Fruit fly (Drosophila melanogaster) whole organism, embryonic: ENCODE results near the gene CG33235.
A peak's percentile ranks its signal among the peaks of the same experiment; 100 is the strongest.

Source experiments
- Awh ChIP-seq: fragments of 200-800 bp; sonication (Bioruptor generic); IDR thresholded peaks from 2 replicates; pipeline ENCODE4, ENCODE4 v1.3.6; 2022; ENCODE audit warnings: missing biosample characterization, missing genetic modification characterization
- Bgb ChIP-seq: fragments of 200-800 bp; sonication (Bioruptor generic); IDR thresholded peaks from 2 replicates; pipeline ENCODE4 v1.3.6; 2022; ENCODE audit warnings: missing biosample characterization, missing genetic modification characterization; ENCODE audit not compliant: partially characterized antibody
- BtbVII ChIP-seq: fragments of 200-800 bp; sonication (Bioruptor generic); optimal IDR thresholded peaks from 3 replicates; lab custom pipeline; 2017; ENCODE audit warnings: missing biosample characterization, mild to moderate bottlenecking, missing genetic modification characterization
- CG10321 ChIP-seq: fragments of 200-800 bp; sonication (Bioruptor generic); IDR thresholded peaks from 2 replicates; pipeline ENCODE4 v1.3.6; 2022; ENCODE audit warnings: missing biosample characterization, missing genetic modification characterization
- CG12219 ChIP-seq: fragments of 200-800 bp; sonication (Bioruptor generic); optimal IDR thresholded peaks from 3 replicates; lab custom pipeline; 2018; ENCODE audit warnings: missing biosample characterization, mild to moderate bottlenecking, missing genetic modification characterization
- CG12236 ChIP-seq: fragments of 200-800 bp; sonication (Bioruptor generic); optimal IDR thresholded peaks from 2 replicates; lab custom pipeline; 2016; ENCODE audit warnings: missing biosample characterization, missing genetic modification characterization
- CG14014 ChIP-seq: fragments of 200-800 bp; sonication (Bioruptor generic); IDR thresholded peaks from 2 replicates; pipeline ENCODE4 v1.3.6; 2022; ENCODE audit warnings: missing biosample characterization, missing genetic modification characterization
- CG14441 ChIP-seq: fragments of 200-800 bp; sonication (Bioruptor generic); IDR thresholded peaks from 2 replicates; pipeline ENCODE4 v1.3.6; 2022; ENCODE audit warnings: missing biosample characterization, missing genetic modification characterization
- CG14965 ChIP-seq: fragments of 200-800 bp; sonication (Bioruptor generic); optimal IDR thresholded peaks from 2 replicates; lab custom pipeline; 2016; ENCODE audit warnings: missing biosample characterization, missing genetic modification characterization, borderline replicate concordance
- CG15696 ChIP-seq: fragments of 200-800 bp; sonication (Bioruptor generic); optimal IDR thresholded peaks from 2 replicates; lab custom pipeline; 2019; ENCODE audit warnings: missing biosample characterization, mild to moderate bottlenecking, missing genetic modification characterization, moderate library complexity
- CG16813 ChIP-seq: fragments of 200-800 bp; sonication (Bioruptor generic); IDR thresholded peaks from 3 replicates; pipeline ENCODE4 v1.3.6; 2022; ENCODE audit warnings: missing biosample characterization, missing genetic modification characterization; ENCODE audit not compliant: partially characterized antibody
- CG18764 ChIP-seq: fragments of 200-800 bp; sonication (Bioruptor generic); optimal IDR thresholded peaks from 3 replicates; lab custom pipeline; 2016; ENCODE audit warnings: missing biosample characterization, missing genetic modification characterization
- CG2712 ChIP-seq: fragments of 200-800 bp; optimal IDR thresholded peaks from 3 replicates; lab custom pipeline; 2019; ENCODE audit warnings: missing biosample characterization, mild to moderate bottlenecking, missing genetic modification characterization, moderate library complexity
- CG2875 ChIP-seq: fragments of 200-800 bp; sonication (Bioruptor generic); optimal IDR thresholded peaks from 2 replicates; lab custom pipeline; 2017; ENCODE audit warnings: missing biosample characterization, mild to moderate bottlenecking, missing genetic modification characterization, missing genetic modification reagents
- CG32767 ChIP-seq: fragments of 200-800 bp; sonication (Bioruptor generic); IDR thresholded peaks from 2 replicates; pipeline ENCODE4 v1.3.6; 2022; ENCODE audit warnings: missing biosample characterization, missing genetic modification characterization
- CG4854 ChIP-seq: fragments of 200-800 bp; sonication (Bioruptor generic); optimal IDR thresholded peaks from 2 replicates; lab custom pipeline; 2016; ENCODE audit warnings: missing biosample characterization, missing genetic modification characterization, inconsistent platforms
- CG5180 ChIP-seq: fragments of 200-800 bp; sonication (Bioruptor generic); optimal IDR thresholded peaks from 3 replicates; lab custom pipeline; 2017; ENCODE audit warnings: missing biosample characterization, missing genetic modification characterization, mild to moderate bottlenecking, moderate library complexity, missing genetic modification reagents
- CG7357 ChIP-seq: fragments of 200-800 bp; sonication (Bioruptor generic); IDR thresholded peaks from 3 replicates; pipeline ENCODE4 v1.3.6; 2022; ENCODE audit warnings: missing biosample characterization, missing genetic modification characterization
- CG8290 ChIP-seq, 3 experiments: fragments of 200-800 bp; sonication (Bioruptor generic); optimal IDR thresholded peaks; 2 replicates each; lab custom pipeline; 2016 to 2019; ENCODE audit warnings: missing biosample characterization in 3 of 3, missing genetic modification characterization in 3 of 3, mild to moderate bottlenecking in 2 of 3, moderate library complexity in 1 of 3
- CG9797 ChIP-seq: fragments of 200-800 bp; sonication (Bioruptor generic); optimal IDR thresholded peaks from 3 replicates; lab custom pipeline; 2018; ENCODE audit warnings: missing biosample characterization, mild to moderate bottlenecking, missing genetic modification characterization
- Dbx ChIP-seq: fragments of 200-800 bp; sonication (Bioruptor generic); IDR thresholded peaks from 3 replicates; pipeline ENCODE4 v1.3.6; 2022; ENCODE audit warnings: missing biosample characterization, missing genetic modification characterization
- Drgx ChIP-seq: fragments of 200-800 bp; sonication (Bioruptor generic); IDR thresholded peaks from 2 replicates; pipeline ENCODE4 v1.3.6; 2022; ENCODE audit warnings: missing biosample characterization, missing genetic modification characterization
- HHEX ChIP-seq: fragments of 200-800 bp; sonication (Bioruptor generic); optimal IDR thresholded peaks from 3 replicates; lab custom pipeline; 2017; ENCODE audit warnings: missing biosample characterization, mild to moderate bottlenecking, missing genetic modification characterization, missing genetic modification reagents
- Hmr ChIP-seq: fragments of 200-800 bp; sonication (Bioruptor generic); optimal IDR thresholded peaks from 3 replicates; lab custom pipeline; 2017; ENCODE audit warnings: mild to moderate bottlenecking, missing biosample characterization, missing genetic modification reagents, missing genetic modification characterization
- Opbp ChIP-seq: fragments of 200-800 bp; sonication (Bioruptor generic); IDR thresholded peaks from 3 replicates; pipeline ENCODE4 v1.3.6; 2022; ENCODE audit warnings: missing biosample characterization, missing genetic modification characterization; ENCODE audit not compliant: partially characterized antibody
- Pdp1 ChIP-seq, 2 experiments: fragments of 200-800 bp; sonication (Bioruptor generic); optimal IDR thresholded peaks; 3 replicates each; lab custom pipeline; 2016; ENCODE audit warnings: missing biosample characterization in 2 of 2, missing genetic modification characterization in 2 of 2, mild to moderate bottlenecking in 1 of 2, moderate library complexity in 1 of 2
- Sox100B ChIP-seq: fragments of 200-800 bp; sonication (Bioruptor generic); optimal IDR thresholded peaks from 3 replicates; lab custom pipeline; 2018; ENCODE audit warnings: missing biosample characterization, mild to moderate bottlenecking, missing genetic modification characterization
- ac ChIP-seq: fragments of 200-800 bp; sonication (Bioruptor generic); optimal IDR thresholded peaks from 3 replicates; lab custom pipeline; 2017; ENCODE audit warnings: missing biosample characterization, mild to moderate bottlenecking, missing genetic modification characterization
- bab2 ChIP-seq: fragments of 200-800 bp; sonication (Bioruptor generic); optimal IDR thresholded peaks from 2 replicates; lab custom pipeline; 2016; ENCODE audit warnings: missing biosample characterization, missing genetic modification characterization
- bbx ChIP-seq: fragments of 200-800 bp; sonication (Bioruptor generic); IDR thresholded peaks from 2 replicates; pipeline ENCODE4 v1.3.6; 2022; ENCODE audit warnings: missing biosample characterization, missing genetic modification characterization; ENCODE audit not compliant: partially characterized antibody
- cad ChIP-seq: fragments of >200 bp; optimal IDR thresholded peaks from 2 replicates; lab custom pipeline; 2017; ENCODE audit warnings: missing biosample characterization, missing genetic modification characterization
- chif ChIP-seq, 2 experiments: fragments of 200-800 bp; sonication (Bioruptor generic); optimal IDR thresholded peaks; 3 replicates each; lab custom pipeline; 2016; ENCODE audit warnings: missing biosample characterization in 2 of 2, missing genetic modification characterization in 2 of 2
- dimm ChIP-seq: fragments of 200-800 bp; sonication (Bioruptor generic); IDR thresholded peaks from 2 replicates; pipeline ENCODE4 v1.3.6; 2022; ENCODE audit warnings: missing biosample characterization, missing genetic modification characterization
- dmrt99B ChIP-seq: fragments of 200-800 bp; sonication (Bioruptor generic); optimal IDR thresholded peaks from 2 replicates; lab custom pipeline; 2018; ENCODE audit warnings: missing biosample characterization, mild to moderate bottlenecking, missing genetic modification characterization, moderate library complexity
- fd96Cb ChIP-seq: fragments of 200-800 bp; sonication (Bioruptor generic); optimal IDR thresholded peaks from 2 replicates; lab custom pipeline; 2018; ENCODE audit warnings: missing biosample characterization, mild to moderate bottlenecking, missing genetic modification characterization, moderate library complexity
- ind ChIP-seq: fragments of 200-800 bp; sonication (Bioruptor generic); optimal IDR thresholded peaks from 3 replicates; lab custom pipeline; 2016; ENCODE audit warnings: missing biosample characterization, missing genetic modification characterization
- lab ChIP-seq: fragments of 200-800 bp; sonication (Bioruptor generic); optimal IDR thresholded peaks from 3 replicates; lab custom pipeline; 2017; ENCODE audit warnings: missing biosample characterization, missing genetic modification characterization, mild to moderate bottlenecking, moderate library complexity, missing genetic modification reagents
- lilli ChIP-seq: fragments of 200-800 bp; sonication (Bioruptor generic); optimal IDR thresholded peaks from 3 replicates; lab custom pipeline; 2016; ENCODE audit warnings: missing biosample characterization, missing genetic modification characterization
- lmd ChIP-seq: fragments of 200-800 bp; sonication (Bioruptor generic); IDR thresholded peaks from 2 replicates; pipeline ENCODE4 v1.3.6; 2022; ENCODE audit warnings: missing biosample characterization, missing genetic modification characterization
- lov ChIP-seq, 2 experiments: fragments of 200-800 bp in 1 of 2; fragments of >200 bp in 1 of 2; sonication (Bioruptor generic) in 1 of 2; IDR thresholded peaks in 1 of 2; optimal IDR thresholded peaks in 1 of 2; 2 replicates in 1 of 2; 3 replicates in 1 of 2; pipeline versions ENCODE4 v1.3.6 to Lab custom; 2017 to 2022; ENCODE audit warnings: missing biosample characterization in 1 of 2, missing genetic modification characterization in 1 of 2
- pho ChIP-seq: fragments of 200-800 bp; sonication (Bioruptor generic); optimal IDR thresholded peaks from 2 replicates; lab custom pipeline; 2016; ENCODE audit warnings: missing biosample characterization, missing genetic modification characterization
- pnt ChIP-seq: fragments of 200-800 bp; sonication (Bioruptor generic); optimal IDR thresholded peaks from 3 replicates; lab custom pipeline; 2016; ENCODE audit warnings: missing biosample characterization, missing genetic modification characterization
- sisA ChIP-seq: fragments of 200-800 bp; sonication (Bioruptor generic); IDR thresholded peaks from 2 replicates; pipeline ENCODE4 v1.3.6; 2022; ENCODE audit warnings: missing biosample characterization, missing genetic modification characterization
- slp2 ChIP-seq: fragments of 200-800 bp; sonication (Bioruptor generic); optimal IDR thresholded peaks from 2 replicates; lab custom pipeline; 2016; ENCODE audit warnings: missing biosample characterization, missing genetic modification characterization
- sug ChIP-seq: fragments of 200-800 bp; optimal IDR thresholded peaks from 2 replicates; lab custom pipeline; 2019; ENCODE audit warnings: missing biosample characterization, mild to moderate bottlenecking, missing genetic modification characterization, moderate library complexity
- ttk ChIP-seq: fragments of 200-800 bp; sonication (Bioruptor generic); IDR thresholded peaks from 2 replicates; pipeline ENCODE4 v2.1.2; 2022; ENCODE audit warnings: missing biosample characterization, missing genetic modification characterization
- vfl ChIP-seq: fragments of 200-800 bp; sonication (Bioruptor generic); optimal IDR thresholded peaks from 2 replicates; lab custom pipeline; 2016; ENCODE audit warnings: missing biosample characterization, missing genetic modification characterization
- wor ChIP-seq: fragments of 200-800 bp; sonication (Bioruptor generic); IDR thresholded peaks from 2 replicates; pipeline ENCODE4 v1.3.6; 2022; ENCODE audit warnings: missing biosample characterization, missing genetic modification characterization
- zfh2 ChIP-seq: fragments of 200-800 bp; sonication (Bioruptor generic); optimal IDR thresholded peaks from 2 replicates; lab custom pipeline; 2016; ENCODE audit warnings: missing biosample characterization, missing genetic modification characterization

CG33235 gene

dm6 chrX:11451027-11451572 is 40.3 kb downstream of the CG33235 start (continued):
- TF ChIP-seq CG9797 (GFP tag; lab: Kevin White, UChicago) (no peak), CG2875 (GFP tag; lab: Kevin White, UChicago) (no peak), Drgx (GFP tag; lab: Robert Waterston, UW) (peak; percentile 80), Sox100B (GFP tag; lab: Kevin White, UChicago) (no peak), vfl (no peak), ttk (GFP tag; lab: Robert Waterston, UW) (no peak), lmd (GFP tag; lab: Robert Waterston, UW) (peak; percentile 69), ac (GFP tag; lab: Kevin White, UChicago) (no peak), Hmr (GFP tag; lab: Kevin White, UChicago) (peak; percentile 44), Awh (GFP tag; lab: Robert Waterston, UW) (0 out of 2 replicates have a peak, but pooled peaks have one; percentile 8), CG2712 (tag; lab: Kevin White, UChicago) (peak; percentile 43), CG10321 (GFP tag; lab: Robert Waterston, UW) (no peak), CG32767 (GFP tag; lab: Robert Waterston, UW) (no peak), CG5180 (GFP tag; lab: Kevin White, UChicago) (peak; percentile 25), cad (GFP tag; lab: Kevin White, UChicago) (no peak), slp2 (peak; percentile 22), lov (optimal IDR thresholded peaks at IDR 0.05; lab: Kevin White, UChicago) (no peak), lov (GFP tag; IDR thresholded peaks at IDR 0.05; lab: Robert Waterston, UW) (0 out of 3 replicates have a peak, but pooled peaks have one; percentile 18), CG14014 (peak; percentile 59), pnt (GFP tag; lab: Kevin White, UChicago) (no peak), fd96Cb (tag; lab: Kevin White, UChicago) (peak; percentile 2), zfh2 (GFP tag; lab: Kevin White, UChicago) (peak; percentile 25), Pdp1 (GFP tag; optimal IDR thresholded peaks at IDR 0.05; lab: Kevin White, UChicago) (peak; percentile 18 to 39), HHEX (GFP tag; lab: Kevin White, UChicago) (peak; percentile 35), CG4854 (GFP tag; lab: Kevin White, UChicago) (peak; percentile 30), ind (GFP tag; lab: Kevin White, UChicago) (peak; percentile 56), CG7357 (peak; percentile 27; the same call in 1 of the 3 replicates), chif (GFP tag; optimal IDR thresholded peaks at IDR 0.05; lab: Kevin White, UChicago) (peak in 1 of 2 experiments; percentile 22), pho (GFP tag; lab: Kevin White, UChicago) (peak; percentile 56), CG15696 (no peak), CG14965 (GFP tag; lab: Kevin White, UChicago) (no peak), sisA (peak; percentile 75), dmrt99B (tag; lab: Kevin White, UChicago) (peak; percentile 66), lab (GFP tag; lab: Kevin White, UChicago) (peak; percentile 60), wor (GFP tag; lab: Robert Waterston, UW) (no peak), CG8290 (GFP tag; optimal IDR thresholded peaks at IDR 0.05; lab: Kevin White, UChicago) (no peak), CG8290 (tag; optimal IDR thresholded peaks at IDR 0.05; lab: Kevin White, UChicago) (peak in 1 of 2 experiments; percentile 88), Dbx (GFP tag; lab: Robert Waterston, UW) (peak; percentile 33; the same call in 1 of the 3 replicates), BtbVII (peak; percentile 19), Opbp (GFP tag; lab: Robert Waterston, UW) (no peak), CG14441 (peak; percentile 74), CG18764 (GFP tag; lab: Kevin White, UChicago) (no peak), CG12219 (GFP tag; lab: Kevin White, UChicago) (peak; percentile 56), sug (tag; lab: Kevin White, UChicago) (peak; percentile 24), CG12236 (GFP tag; lab: Kevin White, UChicago) (no peak), lilli (GFP tag; lab: Kevin White, UChicago) (peak; percentile 67), Bgb (GFP tag; lab: Robert Waterston, UW) (no peak), bbx (no peak), CG16813 (GFP tag; lab: Robert Waterston, UW) (no peak), bab2 (GFP tag; lab: Kevin White, UChicago) (no peak), dimm (GFP tag; lab: Robert Waterston, UW) (peak; percentile 39; the same call in 1 of the 2 replicates)
